Worm (Caenorhabditis elegans) whole organism, L4 larva: Measurements from ENCODE around the gene fbxc-17.
"Not testable (repeated sequence)": the region's sequence is repeated elsewhere in the genome, so short reads cannot be mapped to it uniquely, and the experiment has no call there.

Experiments
- D1046.2 ChIP-seq: fragments of 200-800 bp; sonication (Bioruptor generic); IDR thresholded peaks from 2 replicates; pipeline ENCODE4 v1.3.6; 2022; ENCODE audit warnings: missing genetic modification characterization, missing compliant biosample characterization
- F26F4.8 ChIP-seq: fragments of 200-800 bp; sonication (Bioruptor generic); conservative IDR thresholded peaks from 2 replicates; pipeline ENCODE4 v1.3.6; 2022; ENCODE audit warnings: missing genetic modification characterization, missing compliant biosample characterization
- F49E8.2 ChIP-seq: sonication (generic microtip); optimal IDR thresholded peaks from 2 replicates; lab custom pipeline; 2016; ENCODE audit warnings: missing compliant biosample characterization, mild to moderate bottlenecking, missing genetic modification characterization, borderline replicate concordance
- Y5F2A.4 ChIP-seq: fragments of 200-800 bp; sonication (Bioruptor generic); optimal IDR thresholded peaks from 2 replicates; lab custom pipeline; 2018; ENCODE audit warnings: mild to moderate bottlenecking, missing genetic modification characterization, missing compliant biosample characterization
- Y75B8A.6 ChIP-seq: fragments of 200-800 bp; sonication (Bioruptor generic); IDR thresholded peaks from 2 replicates; pipeline ENCODE4 v1.3.6; 2022; ENCODE audit warnings: missing genetic modification reagents, missing genetic modification characterization, missing compliant biosample characterization
- ceh-28 ChIP-seq: fragments of 150-350 bp; optimal IDR thresholded peaks from 2 replicates; lab custom pipeline; 2014; ENCODE audit warnings: missing biosample characterization, missing genetic modification reagents, missing genetic modification characterization
- ceh-32 ChIP-seq: sonication (generic microtip); optimal IDR thresholded peaks from 2 replicates; lab custom pipeline; 2016; ENCODE audit warnings: mild to moderate bottlenecking, missing genetic modification characterization, missing compliant biosample characterization; ENCODE audit not compliant: poor library complexity
- ceh-82 ChIP-seq: sonication (generic microtip); optimal IDR thresholded peaks from 2 replicates; lab custom pipeline; 2017; ENCODE audit warnings: missing biosample characterization, missing genetic modification characterization
- ces-1 ChIP-seq: fragments of 150-350 bp; sonication (generic microtip); optimal IDR thresholded peaks from 4 replicates; lab custom pipeline; 2014; ENCODE audit warnings: missing biosample characterization, missing genetic modification reagents, missing genetic modification characterization
- cey-2 ChIP-seq: sonication (generic microtip); optimal IDR thresholded peaks from 3 replicates; lab custom pipeline; 2017; ENCODE audit warnings: missing genetic modification characterization, mild to moderate bottlenecking, missing compliant biosample characterization, antibody characterized with exemption, borderline replicate concordance; ENCODE audit not compliant: insufficient read depth
- ctbp-1 ChIP-seq: fragments of 200-800 bp; sonication (Bioruptor generic); IDR thresholded peaks from 2 replicates; pipeline ENCODE4 v1.3.6; 2022; ENCODE audit warnings: missing genetic modification reagents, missing genetic modification characterization, missing compliant biosample characterization
- daf-8 ChIP-seq: fragments of 200-800 bp; sonication (Bioruptor generic); IDR thresholded peaks from 2 replicates; pipeline ENCODE4 v1.3.6; 2022; ENCODE audit warnings: missing genetic modification characterization, missing compliant biosample characterization
- dmd-9 ChIP-seq: fragments of 200-800 bp; sonication (Bioruptor generic); IDR thresholded peaks from 2 replicates; pipeline ENCODE4 v1.3.6; 2022; ENCODE audit warnings: missing genetic modification reagents, missing genetic modification characterization, missing compliant biosample characterization
- hlh-30 ChIP-seq: sonication (generic microtip); optimal IDR thresholded peaks from 2 replicates; lab custom pipeline; 2017; ENCODE audit warnings: antibody characterized with exemption, mild to moderate bottlenecking, missing genetic modification characterization, missing compliant biosample characterization; ENCODE audit not compliant: insufficient read depth
- lin-1 ChIP-seq: fragments of 200-800 bp; sonication (Bioruptor generic); IDR thresholded peaks from 2 replicates; pipeline ENCODE4 v1.3.6; 2022; ENCODE audit warnings: missing genetic modification reagents, missing genetic modification characterization, missing compliant biosample characterization
- lin-38 ChIP-seq: fragments of 200-800 bp; sonication (Bioruptor generic); IDR thresholded peaks from 2 replicates; pipeline ENCODE4 v1.3.6; 2022; ENCODE audit warnings: missing genetic modification reagents, missing genetic modification characterization, missing compliant biosample characterization
- lin-39 ChIP-seq: fragments of 150-350 bp; optimal IDR thresholded peaks from 2 replicates; lab custom pipeline; 2014; ENCODE audit warnings: missing biosample characterization, missing genetic modification reagents, missing genetic modification characterization
- lir-3 ChIP-seq: sonication (generic microtip); optimal IDR thresholded peaks from 2 replicates; lab custom pipeline; 2016; ENCODE audit warnings: mild to moderate bottlenecking, missing genetic modification characterization, missing compliant biosample characterization
- madf-9 ChIP-seq: fragments of 200-800 bp; sonication (Bioruptor generic); conservative IDR thresholded peaks from 2 replicates; pipeline ENCODE4 v1.3.6; 2022; ENCODE audit warnings: missing genetic modification reagents, missing genetic modification characterization, missing compliant biosample characterization
- mdt-29 ChIP-seq: fragments of 200-800 bp; sonication (Bioruptor generic); IDR thresholded peaks from 2 replicates; pipeline ENCODE4 v1.3.6; 2022; ENCODE audit warnings: missing genetic modification reagents, missing genetic modification characterization, missing compliant biosample characterization
- mep-1 ChIP-seq: fragments of 150-350 bp; sonication (generic microtip); optimal IDR thresholded peaks from 3 replicates; lab custom pipeline; 2014; ENCODE audit warnings: missing biosample characterization, missing genetic modification characterization
- mes-2 ChIP-seq: sonication (generic microtip); optimal IDR thresholded peaks from 2 replicates; lab custom pipeline; 2016; ENCODE audit warnings: missing genotype, mild to moderate bottlenecking, missing genetic modification characterization, missing compliant biosample characterization; ENCODE audit not compliant: poor library complexity, severe bottlenecking
- mxl-2 ChIP-seq: fragments of 200-800 bp; sonication (Bioruptor generic); conservative IDR thresholded peaks from 2 replicates; pipeline ENCODE4 v1.3.6; 2022; ENCODE audit warnings: missing genetic modification reagents, missing genetic modification characterization, missing compliant biosample characterization
- nhr-11 ChIP-seq: fragments of 150-350 bp; optimal IDR thresholded peaks from 2 replicates; lab custom pipeline; 2014; ENCODE audit warnings: missing biosample characterization, missing genetic modification characterization
- nhr-237 ChIP-seq: sonication (generic microtip); optimal IDR thresholded peaks from 2 replicates; lab custom pipeline; 2017; ENCODE audit warnings: missing biosample characterization, missing genetic modification characterization
- nhr-28 ChIP-seq: fragments of 150-350 bp; optimal IDR thresholded peaks from 2 replicates; lab custom pipeline; 2014; ENCODE audit warnings: missing biosample characterization, missing genetic modification characterization
- nhr-76 ChIP-seq: fragments of 150-350 bp; optimal IDR thresholded peaks from 2 replicates; lab custom pipeline; 2014; ENCODE audit warnings: missing biosample characterization, missing genetic modification characterization
- pha-4 ChIP-seq, 2 experiments: fragments of 150-350 bp in 1 of 2; fragments of 200-800 bp in 1 of 2; sonication (Bioruptor generic) in 1 of 2; IDR thresholded peaks in 1 of 2; optimal IDR thresholded peaks in 1 of 2; 2 replicates each; pipeline versions ENCODE4 v1.3.6 to Lab custom; 2014 to 2022; ENCODE audit warnings: missing genetic modification characterization in 2 of 2, missing genetic modification reagents in 2 of 2, missing biosample characterization in 1 of 2, missing compliant biosample characterization in 1 of 2
- php-3 ChIP-seq: fragments of 200-800 bp; sonication (Bioruptor generic); IDR thresholded peaks from 2 replicates; pipeline ENCODE4 v1.3.6; 2022; ENCODE audit warnings: missing genetic modification reagents, missing genetic modification characterization, missing compliant biosample characterization
- sdz-12 ChIP-seq: fragments of 200-800 bp; sonication (Bioruptor generic); optimal IDR thresholded peaks from 2 replicates; lab custom pipeline; 2018; ENCODE audit warnings: mild to moderate bottlenecking, missing genetic modification characterization, missing compliant biosample characterization
- spr-3 ChIP-seq: fragments of 200-800 bp; sonication (Bioruptor generic); optimal IDR thresholded peaks from 2 replicates; lab custom pipeline; 2018; ENCODE audit warnings: mild to moderate bottlenecking, missing genetic modification characterization, missing compliant biosample characterization
- tag-97 ChIP-seq: fragments of 200-800 bp; sonication (Bioruptor generic); IDR thresholded peaks from 2 replicates; pipeline ENCODE4 v1.3.6; 2022; ENCODE audit warnings: missing genetic modification characterization, missing compliant biosample characterization
- unc-130 ChIP-seq: sonication (generic microtip); optimal IDR thresholded peaks from 2 replicates; lab custom pipeline; 2016; ENCODE audit warnings: missing genetic modification reagents, missing genetic modification characterization, missing compliant biosample characterization
- vab-7 ChIP-seq: fragments of 200-800 bp; sonication (Bioruptor generic); IDR thresholded peaks from 2 replicates; pipeline ENCODE4 v1.3.6; 2022; ENCODE audit warnings: missing genetic modification reagents, missing genetic modification characterization, missing compliant biosample characterization
- zag-1 ChIP-seq: fragments of 150-350 bp; optimal IDR thresholded peaks from 2 replicates; lab custom pipeline; 2014; ENCODE audit warnings: missing biosample characterization, missing genetic modification characterization
- zfp-2 ChIP-seq: sonication (generic microtip); optimal IDR thresholded peaks from 2 replicates; lab custom pipeline; 2016; ENCODE audit warnings: mild to moderate bottlenecking, missing genetic modification characterization, missing compliant biosample characterization
- zip-11 ChIP-seq: fragments of 200-800 bp; sonication (Bioruptor generic); IDR thresholded peaks from 2 replicates; pipeline ENCODE4 v1.3.6; 2022; ENCODE audit warnings: missing genetic modification characterization, missing compliant biosample characterization
- zip-2 ChIP-seq: fragments of 150-350 bp; optimal IDR thresholded peaks from 2 replicates; lab custom pipeline; 2014; ENCODE audit warnings: missing biosample characterization, missing genetic modification characterization

The fbxc-17 gene

DNA sequence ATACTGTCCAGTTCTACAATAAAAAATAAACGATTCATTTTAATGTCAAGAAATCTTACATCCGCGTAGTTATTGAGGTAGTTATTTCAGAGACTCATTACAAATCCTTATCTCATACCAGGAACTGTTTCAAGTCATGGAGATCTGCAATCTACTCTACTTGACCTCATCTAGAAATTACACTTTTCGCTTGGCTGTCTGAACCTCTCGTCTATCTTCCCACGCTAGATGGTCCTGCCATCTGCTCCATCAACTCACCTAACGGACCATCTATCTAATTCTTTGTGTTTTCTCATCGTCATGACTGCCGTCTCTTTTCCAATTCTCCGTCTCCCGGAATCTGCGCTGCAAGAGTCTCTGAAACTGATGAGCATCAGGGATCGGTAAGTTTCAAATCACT is 15.2 kb upstream of the fbxc-17 start, which contains the start of gene F45D11.7:
Gene F45D11.7 (plus strand): TSS at position 301 of the 400 bp plus-strand sequence.
- not testable (repeated sequence) for TF ChIP-seq mep-1 (tag; lab: Kevin White, UChicago); daf-8 (GFP tag; lab: Robert Waterston, UW); php-3 (GFP tag; lab: Robert Waterston, UW)

DNA sequence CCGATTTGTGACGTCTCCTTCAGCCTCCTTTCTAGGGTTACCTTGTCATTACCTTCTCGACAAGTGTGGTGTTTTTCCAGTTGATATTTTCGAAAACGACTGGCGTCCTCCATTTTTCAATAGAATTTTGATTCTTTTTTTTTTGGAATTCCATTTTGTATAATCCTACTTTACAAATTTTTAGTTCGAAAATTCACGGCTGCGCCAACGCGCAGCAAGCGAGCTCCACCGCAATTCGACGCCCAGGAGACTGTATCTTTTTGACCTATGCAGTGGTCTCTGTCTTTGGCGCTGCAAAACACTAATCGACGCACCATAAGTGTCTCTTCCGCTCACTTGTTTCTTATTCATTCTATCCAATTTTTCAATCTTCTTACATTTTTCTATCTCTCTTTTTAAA is 12.3 kb upstream of the fbxc-17 start, which contains the start of gene fbxc-42:
Gene fbxc-42 (plus strand): TSS at position 301 of the 400 bp plus-strand sequence.
- TF ChIP-seq spr-3 (GFP tag; lab: Kevin White, UChicago) (no peak), ceh-28 (tag; lab: Kevin White, UChicago) (no peak), dmd-9 (no peak), vab-7 (GFP tag; lab: Robert Waterston, UW) (no peak), sdz-12 (GFP tag; lab: Kevin White, UChicago) (no peak), lir-3 (tag; lab: Kevin White, UChicago) (no peak), Y5F2A.4 (no peak), zip-2 (tag; lab: Kevin White, UChicago) (no peak), ces-1 (no peak), zip-11 (GFP tag; lab: Robert Waterston, UW) (no peak), zfp-2 (tag; lab: Kevin White, UChicago) (no peak), mes-2 (tag; lab: Kevin White, UChicago) (no peak), nhr-28 (tag; lab: Kevin White, UChicago) (no peak), nhr-11 (tag; lab: Kevin White, UChicago) (no peak), unc-130 (GFP tag; lab: Kevin White, UChicago) (no peak), php-3 (GFP tag; lab: Robert Waterston, UW) (no peak), madf-9 (no peak), F26F4.8 (GFP tag; lab: Robert Waterston, UW) (no peak), zag-1 (tag; lab: Kevin White, UChicago) (no peak)
- TF ChIP-seq, all 104 proteins: peak for 0

DNA sequence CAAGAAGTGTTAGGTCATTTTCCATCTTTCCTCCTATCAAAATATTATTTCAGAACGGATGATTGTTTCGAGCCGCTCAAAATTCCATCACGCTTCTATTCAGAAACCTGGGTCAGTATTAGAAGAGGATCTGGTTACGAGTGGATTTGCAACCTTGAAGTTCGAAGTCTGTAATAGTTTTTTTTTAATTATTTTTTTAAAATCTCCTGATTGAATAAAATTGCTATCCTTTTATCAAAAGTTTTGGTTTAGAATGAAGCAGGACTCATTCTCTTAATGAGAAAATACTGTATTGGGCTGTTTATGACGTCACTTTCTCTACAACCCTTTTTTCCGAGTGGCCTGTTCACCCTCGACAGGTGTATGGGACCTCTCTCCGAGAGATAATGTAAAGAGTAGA is 9.4 kb upstream of the fbxc-17 start, which contains the start of gene fbxc-39:
Gene fbxc-39 (plus strand): TSS at position 301 of the 400 bp plus-strand sequence.
- no peak for TF ChIP-seq nhr-11 (tag; lab: Kevin White, UChicago)
- TF ChIP-seq cey-2 (tag; lab: Kevin White, UChicago): no peak
- no peak for TF ChIP-seq mxl-2 (GFP tag; lab: Robert Waterston, UW)
- no peak for TF ChIP-seq F49E8.2 (tag; lab: Kevin White, UChicago)
- TF ChIP-seq ceh-32: no peak
- TF ChIP-seq Y75B8A.6 (GFP tag; lab: Robert Waterston, UW): no peak
- no peak for TF ChIP-seq D1046.2 (GFP tag; lab: Robert Waterston, UW)
- no peak for TF ChIP-seq hlh-30
- TF ChIP-seq ceh-82 (tag; lab: Kevin White, UChicago): no peak
- TF ChIP-seq nhr-76 (tag; lab: Kevin White, UChicago): no peak
- no peak for TF ChIP-seq pha-4 (GFP tag; IDR thresholded peaks at IDR 0.05; lab: Robert Waterston, UW)
- TF ChIP-seq pha-4 (tag; optimal IDR thresholded peaks at IDR 0.05; lab: Kevin White, UChicago): no peak
- no peak for TF ChIP-seq nhr-237 (tag; lab: Kevin White, UChicago)
- TF ChIP-seq zip-2 (tag; lab: Kevin White, UChicago): no peak
- TF ChIP-seq mdt-29: no peak
- TF ChIP-seq lin-38 (GFP tag; lab: Robert Waterston, UW): no peak
- no peak for TF ChIP-seq ctbp-1
- no peak for TF ChIP-seq tag-97 (GFP tag; lab: Robert Waterston, UW)
- TF ChIP-seq lin-1 (GFP tag; lab: Robert Waterston, UW): no peak
- no peak for TF ChIP-seq lin-39 (tag; lab: Kevin White, UChicago)
- no peak for TF ChIP-seq ces-1
